Worm (Caenorhabditis elegans) whole organism, early embryonic: ENCODE measurements around the gene rbc-1.

ENCODE experiments used
- B0310.2 ChIP-seq: sonication (generic microtip); optimal IDR thresholded peaks from 2 replicates; lab custom pipeline; 2016; ENCODE audit warnings: mild to moderate bottlenecking, missing genetic modification characterization, missing compliant biosample characterization
- aly-1 ChIP-seq: sonication (generic microtip); optimal IDR thresholded peaks from 2 replicates; lab custom pipeline; 2016; ENCODE audit warnings: missing genetic modification characterization, missing compliant biosample characterization
- ama-1 ChIP-seq: fragments of 150-350 bp; optimal IDR thresholded peaks from 2 replicates; lab custom pipeline; 2014
- ceh-13 ChIP-seq: fragments of 200-800 bp; sonication (Bioruptor generic); optimal IDR thresholded peaks from 2 replicates; lab custom pipeline; 2018; ENCODE audit warnings: mild to moderate bottlenecking, missing genetic modification characterization, missing compliant biosample characterization
- ceh-36 ChIP-seq: sonication (generic microtip); optimal IDR thresholded peaks from 2 replicates; lab custom pipeline; 2016; ENCODE audit warnings: missing genetic modification characterization, inconsistent platforms, missing compliant biosample characterization
- flt-1 ChIP-seq: fragments of 200-800 bp; sonication (Bioruptor generic); IDR thresholded peaks from 2 replicates; pipeline ENCODE4 v1.3.6; 2022; ENCODE audit warnings: missing genetic modification characterization, missing compliant biosample characterization
- hmg-4 ChIP-seq: fragments of 200-800 bp; sonication (Bioruptor generic); optimal IDR thresholded peaks from 2 replicates; lab custom pipeline; 2018; ENCODE audit warnings: mild to moderate bottlenecking, missing genetic modification characterization, missing compliant biosample characterization
- pes-1 ChIP-seq: fragments of 200-800 bp; sonication (Bioruptor generic); IDR thresholded peaks from 2 replicates; pipeline ENCODE4 v1.3.6; 2022; ENCODE audit warnings: missing genetic modification reagents, missing genetic modification characterization, missing compliant biosample characterization
- scrt-1 ChIP-seq: fragments of 200-800 bp; sonication (Bioruptor generic); IDR thresholded peaks from 2 replicates; pipeline ENCODE4 v1.3.6; 2022; ENCODE audit warnings: missing genetic modification characterization, missing compliant biosample characterization
- sea-1 ChIP-seq: fragments of 200-800 bp; sonication (Bioruptor generic); conservative IDR thresholded peaks from 2 replicates; pipeline ENCODE4 v1.3.6; 2022; ENCODE audit warnings: missing genetic modification characterization, missing compliant biosample characterization
- tbx-11 ChIP-seq: fragments of 200-800 bp; sonication (Bioruptor generic); IDR thresholded peaks from 2 replicates; pipeline ENCODE4 v1.3.6; 2022; ENCODE audit warnings: missing genetic modification characterization, missing compliant biosample characterization

ce11 chrX:14599245-14599644 is 11.9 kb upstream of the rbc-1 start, which contains the start of gene C44H4.6:
- TF ChIP-seq ama-1 (lab: Kevin White, UChicago) = no peak
- TF ChIP-seq ceh-36 = no peak
- no peak for TF ChIP-seq aly-1
- no peak for TF ChIP-seq B0310.2
- no peak for TF ChIP-seq flt-1 (GFP tag; lab: Robert Waterston, UW)
- no peak for TF ChIP-seq tbx-11 (GFP tag; lab: Robert Waterston, UW)
- no peak for TF ChIP-seq pes-1
- TF ChIP-seq ceh-13 = no peak
- no peak for TF ChIP-seq hmg-4 (GFP tag; lab: Kevin White, UChicago)
- no peak for TF ChIP-seq sea-1
- no peak for TF ChIP-seq scrt-1
